Worm (Caenorhabditis elegans) whole organism, L3 larva: Measurements from ENCODE around the gene F20D1.22.

Experiments used
- ZK546.5 ChIP-seq: sonication (generic microtip); optimal IDR thresholded peaks from 2 replicates; lab custom pipeline; 2017; ENCODE audit warnings: missing biosample characterization, missing genetic modification characterization
- ama-1 ChIP-seq: fragments of 150-350 bp; optimal IDR thresholded peaks from 2 replicates; lab custom pipeline; 2018
- ceh-28 ChIP-seq: fragments of 150-350 bp; optimal IDR thresholded peaks from 2 replicates; lab custom pipeline; 2014; ENCODE audit warnings: missing biosample characterization, missing genetic modification reagents, missing genetic modification characterization
- ceh-9 ChIP-seq: sonication (generic microtip); optimal IDR thresholded peaks from 2 replicates; lab custom pipeline; 2018; ENCODE audit warnings: missing biosample characterization, missing genetic modification characterization
- egl-5 ChIP-seq: fragments of 150-350 bp; optimal IDR thresholded peaks from 2 replicates; lab custom pipeline; 2017; ENCODE audit warnings: missing biosample characterization, missing genetic modification reagents, missing genetic modification characterization, inconsistent platforms
- elt-2 ChIP-seq: sonication (generic microtip); optimal IDR thresholded peaks from 2 replicates; lab custom pipeline; 2016; ENCODE audit warnings: missing genetic modification reagents, mild to moderate bottlenecking, missing genetic modification characterization, missing compliant biosample characterization
- elt-3 ChIP-seq, 3 experiments: fragments of 150-350 bp in 1 of 3; sonication (generic microtip) in 2 of 3; optimal IDR thresholded peaks; 2 replicates in 2 of 3; 4 replicates in 1 of 3; lab custom pipeline; 2014 to 2017; ENCODE audit warnings: missing biosample characterization in 3 of 3, missing genetic modification characterization in 3 of 3
- eor-1 ChIP-seq, 2 experiments: fragments of 150-350 bp; optimal IDR thresholded peaks; 2 replicates each; lab custom pipeline; 2014 to 2018; ENCODE audit warnings: missing biosample characterization in 2 of 2, missing genetic modification characterization in 2 of 2
- fkh-10 ChIP-seq: sonication (generic microtip); optimal IDR thresholded peaks from 2 replicates; lab custom pipeline; 2017; ENCODE audit warnings: missing biosample characterization, missing genetic modification reagents, missing genetic modification characterization
- fkh-2 ChIP-seq: fragments of 150-350 bp; optimal IDR thresholded peaks from 2 replicates; lab custom pipeline; 2014; ENCODE audit warnings: missing biosample characterization, missing genetic modification reagents, missing genetic modification characterization
- hmg-11 ChIP-seq: sonication (generic microtip); optimal IDR thresholded peaks from 2 replicates; lab custom pipeline; 2016; ENCODE audit warnings: missing genetic modification characterization, missing compliant biosample characterization
- jun-1 ChIP-seq: fragments of 150-350 bp; optimal IDR thresholded peaks from 2 replicates; lab custom pipeline; 2014; ENCODE audit warnings: missing biosample characterization, missing genetic modification reagents, missing genetic modification characterization
- lin-15B ChIP-seq: fragments of 150-350 bp; optimal IDR thresholded peaks from 2 replicates; lab custom pipeline; 2014; ENCODE audit warnings: missing biosample characterization, missing genetic modification characterization
- lin-39 ChIP-seq: fragments of 150-350 bp; optimal IDR thresholded peaks from 2 replicates; lab custom pipeline; 2018; ENCODE audit warnings: missing biosample characterization, missing genetic modification reagents, missing genetic modification characterization
- lsy-12 ChIP-seq: sonication (generic microtip); optimal IDR thresholded peaks from 2 replicates; lab custom pipeline; 2016; ENCODE audit warnings: mild to moderate bottlenecking, missing genetic modification characterization, missing compliant biosample characterization
- mdl-1 ChIP-seq: fragments of 150-350 bp; optimal IDR thresholded peaks from 2 replicates; lab custom pipeline; 2014; ENCODE audit warnings: missing biosample characterization, missing genetic modification characterization
- mml-1 ChIP-seq: fragments of 150-350 bp; sonication (generic microtip); optimal IDR thresholded peaks from 3 replicates; lab custom pipeline; 2014; ENCODE audit warnings: missing biosample characterization, missing genetic modification characterization
- nfya-1 ChIP-seq: sonication (generic microtip); optimal IDR thresholded peaks from 2 replicates; lab custom pipeline; 2017; ENCODE audit warnings: missing genetic modification characterization, mild to moderate bottlenecking, missing compliant biosample characterization, antibody characterized with exemption, moderate library complexity; ENCODE audit not compliant: insufficient read depth
- nhr-23 ChIP-seq: fragments of 150-350 bp; optimal IDR thresholded peaks from 2 replicates; lab custom pipeline; 2014; ENCODE audit warnings: missing biosample characterization, missing genetic modification reagents, missing genetic modification characterization
- nhr-237 ChIP-seq: fragments of 150-350 bp; optimal IDR thresholded peaks from 2 replicates; lab custom pipeline; 2014; ENCODE audit warnings: missing biosample characterization, missing genetic modification characterization
- nhr-25 ChIP-seq: sonication (generic microtip); optimal IDR thresholded peaks from 2 replicates; lab custom pipeline; 2017; ENCODE audit warnings: missing biosample characterization, missing genetic modification characterization
- nhr-43 ChIP-seq: sonication (generic microtip); optimal IDR thresholded peaks from 2 replicates; lab custom pipeline; 2016; ENCODE audit warnings: mild to moderate bottlenecking, missing genetic modification characterization, missing compliant biosample characterization; ENCODE audit not compliant: poor library complexity, severe bottlenecking
- nhr-76 ChIP-seq: fragments of 150-350 bp; sonication (generic microtip); optimal IDR thresholded peaks from 5 replicates; lab custom pipeline; 2014; ENCODE audit warnings: missing biosample characterization, missing genetic modification characterization
- nhr-77 ChIP-seq: fragments of 150-350 bp; optimal IDR thresholded peaks from 2 replicates; lab custom pipeline; 2014; ENCODE audit warnings: missing biosample characterization, missing genetic modification characterization
- pha-4 ChIP-seq: fragments of 150-350 bp; optimal IDR thresholded peaks from 2 replicates; lab custom pipeline; 2014; ENCODE audit warnings: missing biosample characterization, missing genetic modification reagents, missing genetic modification characterization
- pqm-1 ChIP-seq: fragments of 150-350 bp; optimal IDR thresholded peaks from 2 replicates; lab custom pipeline; 2017; ENCODE audit warnings: missing biosample characterization, missing genetic modification characterization, inconsistent platforms
- sea-2 ChIP-seq: fragments of 150-350 bp; sonication (generic microtip); optimal IDR thresholded peaks from 4 replicates; lab custom pipeline; 2014; ENCODE audit warnings: missing biosample characterization, missing genetic modification reagents, missing genetic modification characterization
- skn-1 ChIP-seq: fragments of 150-350 bp; optimal IDR thresholded peaks from 2 replicates; lab custom pipeline; 2014; ENCODE audit warnings: missing biosample characterization, missing genetic modification characterization
- snpc-4 ChIP-seq: fragments of 150-350 bp; optimal IDR thresholded peaks from 2 replicates; lab custom pipeline; 2014; ENCODE audit warnings: missing biosample characterization, missing genetic modification characterization
- tbx-2 ChIP-seq: sonication (generic microtip); optimal IDR thresholded peaks from 2 replicates; lab custom pipeline; 2016; ENCODE audit warnings: mild to moderate bottlenecking, missing genetic modification characterization, missing compliant biosample characterization
- unc-39 ChIP-seq: sonication (generic microtip); optimal IDR thresholded peaks from 4 replicates; lab custom pipeline; 2017; ENCODE audit warnings: missing biosample characterization, missing genetic modification characterization
- ztf-11 ChIP-seq: fragments of 150-350 bp; optimal IDR thresholded peaks from 2 replicates; lab custom pipeline; 2014; ENCODE audit warnings: missing biosample characterization, missing genetic modification characterization
- ztf-4 ChIP-seq: fragments of 150-350 bp; optimal IDR thresholded peaks from 2 replicates; lab custom pipeline; 2014; ENCODE audit warnings: missing biosample characterization, missing genetic modification characterization

F20D1.22 gene

DNA sequence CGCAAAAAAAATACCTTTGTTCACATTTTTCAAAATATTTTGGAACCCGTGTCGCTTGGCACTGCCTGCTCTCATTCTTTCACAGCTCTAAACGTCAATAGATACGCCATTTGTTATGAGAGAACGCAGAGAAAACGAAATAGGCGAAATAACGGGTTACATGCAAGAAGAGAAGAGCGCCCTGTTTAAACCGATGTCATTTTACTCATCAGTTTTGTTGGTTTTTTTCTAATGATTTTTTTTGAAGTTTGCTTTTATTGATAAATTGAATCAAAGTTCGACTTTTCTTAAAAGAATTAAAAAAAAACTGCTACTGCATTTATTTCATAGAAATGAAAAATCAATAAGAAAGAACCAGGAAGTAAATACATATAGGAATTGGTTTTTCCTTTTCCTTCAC, 12.1 kb downstream of the F20D1.22 start (continued):
- TF ChIP-seq ZK546.5 (tag; lab: Kevin White, UChicago) = no peak

DNA sequence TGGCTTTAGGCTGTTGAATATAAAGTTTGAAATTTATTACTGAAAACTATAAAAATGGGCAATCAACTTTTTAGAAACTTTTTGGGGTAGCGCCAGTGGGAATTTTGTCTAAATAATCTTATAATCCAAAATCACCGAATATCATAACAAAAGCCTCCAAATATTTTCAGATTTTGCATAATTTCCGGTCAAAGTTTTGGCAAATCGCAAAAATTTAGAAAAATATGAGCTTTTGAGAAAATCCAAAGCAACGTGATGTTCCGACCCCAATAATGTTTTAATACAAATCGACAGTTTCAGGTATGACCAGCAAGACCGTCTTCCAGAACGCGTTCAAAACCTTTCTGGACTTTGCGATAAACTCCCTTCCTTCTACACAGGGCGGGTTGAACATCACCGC, 12.8 kb downstream of the F20D1.22 start, which contains the start of gene emre-1:
Gene emre-1 (plus strand): TSS at position 301 of the 400 bp plus-strand sequence.
- no peak for TF ChIP-seq nhr-237 (tag; lab: Kevin White, UChicago)
- TF ChIP-seq lin-39 = no peak
- no peak for TF ChIP-seq tbx-2
- no peak for TF ChIP-seq ama-1 (lab: Kevin White, UChicago)
- TF ChIP-seq elt-3 (tag; optimal IDR thresholded peaks at IDR 0.05; lab: Kevin White, UChicago) = no peak
- TF ChIP-seq nhr-43 (tag; lab: Kevin White, UChicago) = no peak
- TF ChIP-seq ceh-9 (tag; lab: Kevin White, UChicago) = no peak
- TF ChIP-seq jun-1 = no peak
- TF ChIP-seq pqm-1 (tag; lab: Kevin White, UChicago) = no peak
- no peak for TF ChIP-seq lsy-12
- no peak for TF ChIP-seq ceh-28 (tag; lab: Kevin White, UChicago)
- TF ChIP-seq nhr-25 = no peak

DNA sequence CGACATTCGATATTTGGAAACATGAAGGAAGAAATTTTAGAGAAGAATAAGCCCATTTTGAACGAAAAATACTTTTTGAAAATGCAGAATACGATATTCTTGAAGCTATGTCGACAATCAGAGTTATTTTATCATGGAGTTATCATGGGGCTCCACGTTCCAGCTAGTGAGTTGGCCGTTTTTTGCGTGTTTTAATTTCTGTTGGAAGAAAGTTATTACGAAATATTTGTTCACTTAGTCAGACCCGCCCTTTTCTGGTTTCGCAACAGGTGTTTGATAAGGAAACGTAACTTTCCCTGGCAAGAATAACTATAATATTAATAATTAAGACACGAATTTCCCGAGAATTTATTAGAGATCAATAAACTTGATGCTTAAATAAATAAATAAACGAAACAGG, 15.0 kb downstream of the F20D1.22 start:
- peak; percentile 38 for TF ChIP-seq elt-2 (tag; lab: Kevin White, UChicago)

DNA sequence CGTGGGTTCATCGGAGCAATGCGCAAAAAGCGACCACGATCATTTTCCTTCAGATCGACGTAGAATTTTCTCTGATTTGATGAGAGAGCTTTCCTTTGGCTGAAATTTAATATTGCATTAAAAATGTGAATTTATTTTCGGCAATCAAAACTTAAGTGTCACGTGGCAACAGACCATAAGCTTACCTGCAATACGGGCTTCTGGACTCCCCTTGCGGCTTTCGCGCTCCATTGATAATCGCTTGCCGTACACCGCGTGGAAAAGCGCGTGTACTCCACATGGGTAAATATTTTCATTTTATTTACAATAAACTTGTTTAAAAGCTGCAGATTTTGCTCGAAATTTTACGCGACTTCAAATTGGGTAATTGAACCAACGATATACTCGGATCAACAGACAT, 15.9 kb downstream of the F20D1.22 start, which contains the start of gene plp-2:
Gene plp-2 (minus strand): TSS at position 280 of the 400 bp plus-strand sequence.
- no peak for TF ChIP-seq nhr-77 (tag; lab: Kevin White, UChicago)
- peak; percentile 26 for TF ChIP-seq ama-1 (lab: Kevin White, UChicago)
- peak; percentile 1 for TF ChIP-seq pha-4 (tag; lab: Kevin White, UChicago)
- TF ChIP-seq skn-1 (tag; lab: Kevin White, UChicago) = no peak
- TF ChIP-seq, all 47 proteins: peak for 2

DNA sequence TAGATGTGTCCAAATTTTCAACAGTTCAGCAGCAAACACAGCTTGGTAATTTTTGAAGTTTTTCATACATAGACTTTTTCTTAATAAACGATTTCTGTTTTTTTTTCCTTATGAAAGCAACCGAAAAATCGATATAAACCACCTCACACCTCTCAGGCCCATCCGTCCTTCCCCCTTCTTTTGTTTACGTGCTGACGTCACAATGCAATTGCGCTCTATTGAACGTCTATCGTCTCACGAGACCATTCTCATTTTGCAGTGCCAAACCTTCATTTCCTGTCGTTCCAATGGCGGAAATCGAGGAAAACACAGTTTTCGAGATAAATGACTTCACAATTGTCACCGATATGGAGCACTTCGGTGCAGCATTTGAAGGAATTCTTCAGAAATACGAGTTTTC, 16.7 kb downstream of the F20D1.22 start, which contains the start of gene rbg-1:
Gene rbg-1 (plus strand): TSS at position 260 of the 400 bp plus-strand sequence.
- peak; percentile 95 for TF ChIP-seq egl-5 (tag; lab: Kevin White, UChicago)
- peak; percentile 57 for TF ChIP-seq elt-2 (tag; lab: Kevin White, UChicago)
- TF ChIP-seq elt-3 (tag; optimal IDR thresholded peaks at IDR 0.05; lab: Kevin White, UChicago) = no peak
- TF ChIP-seq lin-39 = peak; percentile 62
- TF ChIP-seq hmg-11 (tag; lab: Kevin White, UChicago) = peak; percentile 51
- TF ChIP-seq pqm-1 (tag; lab: Kevin White, UChicago) = peak; percentile 35
- TF ChIP-seq ztf-11 = no peak
- peak; percentile 61 for TF ChIP-seq jun-1
- no peak for TF ChIP-seq ama-1 (lab: Kevin White, UChicago)
- peak; percentile 50 for TF ChIP-seq sea-2 (GFP tag; lab: Kevin White, UChicago)
- TF ChIP-seq nhr-25 = peak; percentile 87
- no peak for TF ChIP-seq mdl-1
- TF ChIP-seq nfya-1 (tag; lab: Kevin White, UChicago) = peak; percentile 81
- no peak for TF ChIP-seq unc-39 (tag; lab: Kevin White, UChicago)
- TF ChIP-seq mml-1 = no peak
- no peak for TF ChIP-seq ceh-9 (tag; lab: Kevin White, UChicago)
- TF ChIP-seq nhr-76 (tag; lab: Kevin White, UChicago) = no peak
- peak; percentile 79 for TF ChIP-seq ceh-28 (tag; lab: Kevin White, UChicago)
- no peak for TF ChIP-seq skn-1 (tag; lab: Kevin White, UChicago)
- TF ChIP-seq fkh-10 (GFP tag; lab: Kevin White, UChicago) = peak; percentile 15
- TF ChIP-seq fkh-2 = peak; percentile 80
- TF ChIP-seq pha-4 (tag; lab: Kevin White, UChicago) = peak; percentile 96
- TF ChIP-seq nhr-23 (tag; lab: Kevin White, UChicago) = peak; percentile 39
- TF ChIP-seq eor-1 (tag; optimal IDR thresholded peaks at IDR 0.05; lab: Kevin White, UChicago) = no peak
- peak; percentile 77 for TF ChIP-seq lin-15B (tag; lab: Kevin White, UChicago)
- no peak for TF ChIP-seq ztf-4 (tag; lab: Kevin White, UChicago)
- TF ChIP-seq snpc-4 (tag; lab: Kevin White, UChicago) = peak; percentile 83
